Fruit fly (Drosophila melanogaster) whole organism, embryonic: ENCODE data around the gene Polr1D.
A peak's percentile ranks its signal among the peaks of the same experiment; 100 is the strongest.

Source experiments
- Awh ChIP-seq: fragments of 200-800 bp; sonication (Bioruptor generic); IDR thresholded peaks from 2 replicates; pipeline ENCODE4, ENCODE4 v1.3.6; 2022; ENCODE audit warnings: missing biosample characterization, missing genetic modification characterization
- CG11560 ChIP-seq: fragments of 200-800 bp; sonication (Bioruptor generic); IDR thresholded peaks from 3 replicates; pipeline ENCODE4 v1.3.6; 2022; ENCODE audit warnings: missing biosample characterization, missing genetic modification characterization
- CG12219 ChIP-seq: fragments of 200-800 bp; sonication (Bioruptor generic); optimal IDR thresholded peaks from 3 replicates; lab custom pipeline; 2018; ENCODE audit warnings: missing biosample characterization, mild to moderate bottlenecking, missing genetic modification characterization
- CG12299 ChIP-seq: fragments of 200-800 bp; sonication (Bioruptor generic); optimal IDR thresholded peaks from 2 replicates; lab custom pipeline; 2018; ENCODE audit warnings: missing biosample characterization, mild to moderate bottlenecking, missing genetic modification characterization
- CG17361 ChIP-seq: fragments of 200-800 bp; sonication (Bioruptor generic); IDR thresholded peaks from 3 replicates; pipeline ENCODE4 v1.3.6; 2022; ENCODE audit warnings: missing biosample characterization, missing genetic modification characterization
- CG17385 ChIP-seq: fragments of 200-800 bp; sonication (Bioruptor generic); optimal IDR thresholded peaks from 3 replicates; lab custom pipeline; 2018; ENCODE audit warnings: missing biosample characterization, mild to moderate bottlenecking, missing genetic modification characterization
- CG30020 ChIP-seq: fragments of 200-800 bp; optimal IDR thresholded peaks from 2 replicates; lab custom pipeline; 2019; ENCODE audit warnings: missing biosample characterization, mild to moderate bottlenecking, missing genetic modification characterization, moderate library complexity
- CG31224 ChIP-seq: fragments of 200-800 bp; sonication (Bioruptor generic); IDR thresholded peaks from 2 replicates; pipeline ENCODE4 v1.3.6; 2022; ENCODE audit warnings: missing biosample characterization, missing genetic modification characterization
- CG31365 ChIP-seq: fragments of 200-800 bp; sonication (Bioruptor generic); optimal IDR thresholded peaks from 2 replicates; lab custom pipeline; 2018; ENCODE audit warnings: missing biosample characterization, mild to moderate bottlenecking, missing genetic modification characterization
- CG4424 ChIP-seq: fragments of 200-800 bp; sonication (Bioruptor generic); optimal IDR thresholded peaks from 3 replicates; lab custom pipeline; 2016; ENCODE audit warnings: missing biosample characterization, missing genetic modification characterization
- CG4730 ChIP-seq: fragments of 200-800 bp; sonication (Bioruptor generic); IDR thresholded peaks from 2 replicates; pipeline ENCODE4 v1.3.6; 2022; ENCODE audit warnings: missing biosample characterization, missing genetic modification characterization
- CG6813 ChIP-seq: fragments of 200-800 bp; sonication (Bioruptor generic); optimal IDR thresholded peaks from 2 replicates; lab custom pipeline; 2017; ENCODE audit warnings: missing biosample characterization, missing genetic modification characterization, mild to moderate bottlenecking, moderate library complexity, missing genetic modification reagents
- CG7745 ChIP-seq: fragments of 200-800 bp; sonication (Bioruptor generic); optimal IDR thresholded peaks from 2 replicates; lab custom pipeline; 2018; ENCODE audit warnings: missing biosample characterization, mild to moderate bottlenecking, missing genetic modification characterization, moderate library complexity
- CG9215 ChIP-seq: fragments of 200-800 bp; sonication (Bioruptor generic); IDR thresholded peaks from 2 replicates; pipeline ENCODE4 v1.3.6; 2022; ENCODE audit warnings: missing biosample characterization, missing genetic modification characterization
- CG9932 ChIP-seq: fragments of 200-800 bp; sonication (Bioruptor generic); IDR thresholded peaks from 2 replicates; pipeline ENCODE4 v1.3.6; 2022; ENCODE audit warnings: missing biosample characterization, missing genetic modification characterization
- Doc2 ChIP-seq: fragments of 200-800 bp; sonication (Bioruptor generic); IDR thresholded peaks from 2 replicates; pipeline ENCODE4 v1.3.6; 2022; ENCODE audit warnings: missing biosample characterization, missing genetic modification characterization
- Dref ChIP-seq: fragments of 200-800 bp; sonication (Bioruptor generic); IDR thresholded peaks from 2 replicates; pipeline ENCODE4 v1.3.6; 2022; ENCODE audit warnings: missing biosample characterization, missing genetic modification characterization
- E2f2 ChIP-seq: fragments of 200-800 bp; sonication (Bioruptor generic); IDR thresholded peaks from 2 replicates; pipeline ENCODE4 v1.3.6; 2022; ENCODE audit warnings: missing biosample characterization, missing genetic modification characterization
- Elba2 ChIP-seq: fragments of 200-800 bp; sonication (Bioruptor generic); optimal IDR thresholded peaks from 3 replicates; lab custom pipeline; 2016; ENCODE audit warnings: missing biosample characterization, missing genetic modification characterization
- Fer1 ChIP-seq: fragments of 200-800 bp; sonication (Bioruptor generic); optimal IDR thresholded peaks from 2 replicates; lab custom pipeline; 2017; ENCODE audit warnings: missing biosample characterization, mild to moderate bottlenecking, missing genetic modification characterization
- HmgZ ChIP-seq: fragments of 200-800 bp; sonication (Bioruptor generic); optimal IDR thresholded peaks from 2 replicates; lab custom pipeline; 2018; ENCODE audit warnings: missing biosample characterization, mild to moderate bottlenecking, missing genetic modification characterization
- Hr78 ChIP-seq, 2 experiments: fragments of 200-800 bp in 1 of 2; fragments of >200 bp in 1 of 2; sonication (Bioruptor generic) in 1 of 2; optimal IDR thresholded peaks; 2 replicates each; lab custom pipeline; 2017 to 2019; ENCODE audit warnings: missing biosample characterization in 2 of 2, missing genetic modification characterization in 2 of 2, mild to moderate bottlenecking in 1 of 2, moderate library complexity in 1 of 2
- Ptx1 ChIP-seq: fragments of 200-800 bp; sonication (Bioruptor generic); IDR thresholded peaks from 2 replicates; pipeline ENCODE4 v1.3.6; 2022; ENCODE audit warnings: missing biosample characterization, missing genetic modification characterization
- Rfx ChIP-seq: fragments of 200-800 bp; sonication (Bioruptor generic); IDR thresholded peaks from 2 replicates; pipeline ENCODE4 v1.3.6; 2022; ENCODE audit warnings: missing biosample characterization, missing genetic modification characterization
- Rx ChIP-seq: fragments of 200-800 bp; sonication (Bioruptor generic); IDR thresholded peaks from 2 replicates; pipeline ENCODE4 v1.3.6; 2022; ENCODE audit warnings: missing biosample characterization, missing genetic modification characterization
- Sry-β ChIP-seq: fragments of 200-800 bp; sonication (Bioruptor generic); optimal IDR thresholded peaks from 2 replicates; lab custom pipeline; 2018; ENCODE audit warnings: missing biosample characterization, mild to moderate bottlenecking, missing genetic modification characterization, moderate library complexity
- Xrp1 ChIP-seq: fragments of 200-800 bp; sonication (Bioruptor generic); IDR thresholded peaks from 2 replicates; pipeline ENCODE4 v1.3.6; 2022; ENCODE audit warnings: missing biosample characterization, missing genetic modification characterization
- abd-A ChIP-seq: fragments of 200-800 bp; sonication (Bioruptor generic); optimal IDR thresholded peaks from 3 replicates; lab custom pipeline; 2019; ENCODE audit warnings: missing biosample characterization, mild to moderate bottlenecking, missing genetic modification characterization, moderate library complexity
- ap ChIP-seq: fragments of 200-800 bp; sonication (Bioruptor generic); IDR thresholded peaks from 2 replicates; pipeline ENCODE4 v1.3.6; 2022; ENCODE audit warnings: missing biosample characterization, missing genetic modification characterization
- ase ChIP-seq: fragments of 200-800 bp; sonication (Bioruptor generic); IDR thresholded peaks from 3 replicates; pipeline ENCODE4 v1.3.6; 2022; ENCODE audit warnings: missing biosample characterization, missing genetic modification characterization
- bigmax ChIP-seq: fragments of 200-800 bp; sonication (Bioruptor generic); optimal IDR thresholded peaks from 2 replicates; lab custom pipeline; 2018; ENCODE audit warnings: missing biosample characterization, mild to moderate bottlenecking, missing genetic modification characterization
- bowl ChIP-seq: fragments of 200-800 bp; sonication (Bioruptor generic); IDR thresholded peaks from 2 replicates; pipeline ENCODE4 v1.3.6; 2022; ENCODE audit warnings: missing biosample characterization, missing genetic modification characterization
- caup ChIP-seq: fragments of 200-800 bp; sonication (Bioruptor generic); optimal IDR thresholded peaks from 3 replicates; lab custom pipeline; 2017; ENCODE audit warnings: missing biosample characterization, mild to moderate bottlenecking, missing genetic modification characterization, moderate library complexity; ENCODE audit not compliant: severe bottlenecking
- crc ChIP-seq: fragments of 200-800 bp; sonication (Bioruptor generic); optimal IDR thresholded peaks from 2 replicates; lab custom pipeline; 2016; ENCODE audit warnings: missing biosample characterization, missing genetic modification characterization
- cwo ChIP-seq: fragments of 200-800 bp; sonication (Bioruptor generic); optimal IDR thresholded peaks from 3 replicates; lab custom pipeline; 2017; ENCODE audit warnings: missing biosample characterization, missing genetic modification characterization, mild to moderate bottlenecking, moderate library complexity, missing genetic modification reagents
- gcm ChIP-seq: fragments of 200-800 bp; sonication (Bioruptor generic); optimal IDR thresholded peaks from 2 replicates; lab custom pipeline; 2019; ENCODE audit warnings: missing biosample characterization, mild to moderate bottlenecking, missing genetic modification characterization, moderate library complexity
- gsb ChIP-seq: fragments of 200-800 bp; sonication (Bioruptor generic); IDR thresholded peaks from 2 replicates; pipeline ENCODE4 v1.3.6; 2022; ENCODE audit warnings: missing biosample characterization, missing genetic modification characterization
- inv ChIP-seq: fragments of 200-800 bp; sonication (Bioruptor generic); IDR thresholded peaks from 2 replicates; pipeline ENCODE4 v1.3.6; 2022; ENCODE audit warnings: missing biosample characterization, missing genetic modification characterization; ENCODE audit not compliant: partially characterized antibody
- lbe ChIP-seq: fragments of 200-800 bp; sonication (Bioruptor generic); optimal IDR thresholded peaks from 2 replicates; lab custom pipeline; 2016; ENCODE audit warnings: missing biosample characterization, mild to moderate bottlenecking, missing genetic modification characterization
- peb ChIP-seq: fragments of 200-800 bp; sonication (Bioruptor generic); IDR thresholded peaks from 2 replicates; pipeline ENCODE4 v1.3.6; 2022; ENCODE audit warnings: missing biosample characterization, missing genetic modification characterization
- phol ChIP-seq: fragments of 200-800 bp; sonication (Bioruptor generic); optimal IDR thresholded peaks from 3 replicates; lab custom pipeline; 2018; ENCODE audit warnings: missing biosample characterization, mild to moderate bottlenecking, missing genetic modification characterization, moderate library complexity
- pzg ChIP-seq: fragments of 200-800 bp; sonication (Bioruptor generic); optimal IDR thresholded peaks from 3 replicates; lab custom pipeline; 2018; ENCODE audit warnings: missing biosample characterization, mild to moderate bottlenecking, missing genetic modification characterization, moderate library complexity
- repo ChIP-seq: fragments of 200-800 bp; sonication (Bioruptor generic); optimal IDR thresholded peaks from 2 replicates; lab custom pipeline; 2016; ENCODE audit warnings: missing biosample characterization, missing genetic modification characterization
- sens ChIP-seq: fragments of 200-800 bp; sonication (Bioruptor generic); peaks from one replicate; lab custom pipeline; 2016; ENCODE audit warnings: missing biosample characterization, missing genetic modification characterization
- so ChIP-seq: fragments of 200-800 bp; sonication (Bioruptor generic); IDR thresholded peaks from 3 replicates; pipeline ENCODE4 v1.3.6; 2022; ENCODE audit warnings: missing biosample characterization, missing genetic modification characterization
- stc ChIP-seq: fragments of 200-800 bp; sonication (Bioruptor generic); IDR thresholded peaks from 2 replicates; pipeline ENCODE4 v1.3.6; 2022; ENCODE audit warnings: missing biosample characterization, missing genetic modification characterization
- stwl ChIP-seq: fragments of 200-800 bp; sonication (Bioruptor generic); optimal IDR thresholded peaks from 3 replicates; lab custom pipeline; 2018; ENCODE audit warnings: missing biosample characterization, mild to moderate bottlenecking, missing genetic modification characterization, moderate library complexity
- trem ChIP-seq: fragments of 200-800 bp; optimal IDR thresholded peaks from 3 replicates; lab custom pipeline; 2019; ENCODE audit warnings: missing biosample characterization, mild to moderate bottlenecking, missing genetic modification characterization, moderate library complexity
- unpg ChIP-seq: fragments of 200-800 bp; sonication (Bioruptor generic); optimal IDR thresholded peaks from 3 replicates; lab custom pipeline; 2018; ENCODE audit warnings: missing biosample characterization, mild to moderate bottlenecking, missing genetic modification characterization, moderate library complexity
- usp ChIP-seq: fragments of >200 bp; optimal IDR thresholded peaks from 2 replicates; lab custom pipeline; 2017; ENCODE audit warnings: missing biosample characterization, missing genetic modification characterization
- vnd ChIP-seq: fragments of 200-800 bp; sonication (Bioruptor generic); IDR thresholded peaks from 3 replicates; pipeline ENCODE4 v1.3.6; 2022; ENCODE audit warnings: missing biosample characterization, missing genetic modification characterization; ENCODE audit not compliant: partially characterized antibody
- zen2 ChIP-seq: fragments of 200-800 bp; sonication (Bioruptor generic); IDR thresholded peaks from 3 replicates; pipeline ENCODE4 v1.3.6; 2022; ENCODE audit warnings: missing biosample characterization, missing genetic modification characterization; ENCODE audit not compliant: partially characterized antibody

The Polr1D gene

DNA sequence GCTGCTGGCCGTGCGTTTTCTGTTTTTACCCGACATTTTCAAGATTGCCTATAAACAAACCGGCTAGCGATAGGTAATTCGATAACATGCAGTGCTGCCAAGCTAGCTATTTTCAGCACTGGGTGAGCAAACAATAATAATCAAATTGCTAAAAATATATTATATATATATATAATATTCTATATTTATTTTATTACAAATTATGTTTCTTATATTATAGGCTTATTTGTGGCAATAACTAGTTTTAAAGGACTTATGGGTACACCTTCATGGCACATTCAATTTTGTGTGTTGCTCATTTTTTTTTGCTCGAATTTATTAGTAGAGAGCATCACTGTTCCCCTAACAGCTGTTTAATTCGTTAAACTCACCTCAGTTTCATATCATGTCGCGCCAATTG lies 8.1 kb downstream of the Polr1D start:
- TF ChIP-seq lbe (GFP tag; lab: Kevin White, UChicago) (peak; percentile 43), CG31365 (tag; lab: Kevin White, UChicago) (no peak), CG9215 (GFP tag; lab: Robert Waterston, UW) (peak; percentile 58), Xrp1 (GFP tag; lab: Robert Waterston, UW) (peak; percentile 50; the same call in 1 of the 2 replicates), CG11560 (tag; lab: Robert Waterston, UW) (no peak), CG17385 (peak; percentile 68), gcm (GFP tag; lab: Kevin White, UChicago) (peak; percentile 64), zen2 (GFP tag; lab: Robert Waterston, UW) (no peak), repo (GFP tag; lab: Kevin White, UChicago) (no peak), Elba2 (GFP tag; lab: Kevin White, UChicago) (no peak), pzg (GFP tag; lab: Kevin White, UChicago) (peak; percentile 18), Fer1 (GFP tag; lab: Kevin White, UChicago) (peak; percentile 76), Rx (no peak), gsb (GFP tag; lab: Robert Waterston, UW) (no peak), bigmax (GFP tag; lab: Kevin White, UChicago) (no peak), Dref (GFP tag; lab: Robert Waterston, UW) (peak; percentile 62), ase (GFP tag; lab: Robert Waterston, UW) (no peak), vnd (GFP tag; lab: Robert Waterston, UW) (no peak), E2f2 (peak; percentile 67), Sry-β (GFP tag; lab: Kevin White, UChicago) (peak; percentile 99), CG17361 (GFP tag; lab: Robert Waterston, UW) (peak; percentile 74), stc (GFP tag; lab: Robert Waterston, UW) (no peak), CG12299 (tag; lab: Kevin White, UChicago) (peak; percentile 67), bowl (GFP tag; lab: Robert Waterston, UW) (no peak), cwo (GFP tag; lab: Kevin White, UChicago) (peak; percentile 7), Rfx (peak; percentile 78), phol (tag; lab: Kevin White, UChicago) (peak; percentile 75), unpg (GFP tag; lab: Kevin White, UChicago) (peak; percentile 68), usp (no peak), inv (GFP tag; lab: Robert Waterston, UW) (no peak), Ptx1 (peak; percentile 65), CG6813 (GFP tag; lab: Kevin White, UChicago) (no peak), crc (no peak), CG31224 (GFP tag; lab: Robert Waterston, UW) (0 out of 2 replicates have a peak, but pooled peaks have one; percentile 22), CG9932 (GFP tag; lab: Robert Waterston, UW) (peak; percentile 83), HmgZ (tag; lab: Kevin White, UChicago) (peak; percentile 80), abd-A (tag; lab: Kevin White, UChicago) (no peak), so (GFP tag; lab: Robert Waterston, UW) (no peak), CG30020 (tag; lab: Kevin White, UChicago) (peak; percentile 57), ap (no peak), CG7745 (tag; lab: Kevin White, UChicago) (no peak), caup (GFP tag; lab: Kevin White, UChicago) (peak; percentile 58), Awh (GFP tag; lab: Robert Waterston, UW) (no peak), sens (peak; percentile 18), Doc2 (no peak), CG4730 (no peak), Hr78 (GFP tag; optimal IDR thresholded peaks at IDR 0.05; lab: Kevin White, UChicago) (no peak), CG4424 (GFP tag; lab: Kevin White, UChicago) (peak; percentile 47), stwl (tag; lab: Kevin White, UChicago) (peak; percentile 21), peb (GFP tag; lab: Robert Waterston, UW) (no peak), trem (peak; percentile 40), CG12219 (GFP tag; lab: Kevin White, UChicago) (no peak)
